Worm (Caenorhabditis elegans): ENCODE data around the gene F18E3.12.

Gene F18E3.12

ce11 chrV:7414909-7415308 lies at the start of gene F18E3.12:
TSS of gene F18E3.12 (plus strand) at chrV:7414985.
- no peak for TF ChIP-seq F13C5.2 (tag; optimal IDR thresholded peaks at IDR 0.05)
- TF ChIP-seq pes-1 (GFP tag; IDR thresholded peaks at IDR 0.05) = no peak
- no peak for TF ChIP-seq scrt-1 (GFP tag; IDR thresholded peaks at IDR 0.05)
- no peak for TF ChIP-seq ceh-36 (tag; optimal IDR thresholded peaks at IDR 0.05)
- no peak for TF ChIP-seq ceh-13 (GFP tag; optimal IDR thresholded peaks at IDR 0.05)
- no peak for TF ChIP-seq B0310.2 (tag; optimal IDR thresholded peaks at IDR 0.05)
- no peak for TF ChIP-seq ama-1 (optimal IDR thresholded peaks at IDR 0.05)
- TF ChIP-seq tbx-11 (GFP tag; IDR thresholded peaks at IDR 0.05) = no peak
- no peak for TF ChIP-seq aly-1 (tag; optimal IDR thresholded peaks at IDR 0.05)
- TF ChIP-seq hmbx-1 (tag; optimal IDR thresholded peaks at IDR 0.05) = no peak
- TF ChIP-seq hnd-1 (tag; optimal IDR thresholded peaks at IDR 0.05) = no peak
- no peak for TF ChIP-seq hmg-4 (GFP tag; optimal IDR thresholded peaks at IDR 0.05)
- no peak for TF ChIP-seq tra-4 (tag; optimal IDR thresholded peaks at IDR 0.05)
- no peak for TF ChIP-seq flt-1 (GFP tag; IDR thresholded peaks at IDR 0.05)
- TF ChIP-seq ets-7 (tag; optimal IDR thresholded peaks at IDR 0.05) = no peak

ce11 chrV:7369578-7369977 lies 45.2 kb upstream of the F18E3.12 start, which contains the start of gene srj-14:
TSS of gene srj-14 (plus strand) at chrV:7369708.
- TF ChIP-seq tra-4 (tag; optimal IDR thresholded peaks at IDR 0.05) = no peak
- no peak for TF ChIP-seq hmg-4 (GFP tag; optimal IDR thresholded peaks at IDR 0.05)
- TF ChIP-seq aly-1 (tag; optimal IDR thresholded peaks at IDR 0.05) = no peak
- TF ChIP-seq B0310.2 (tag; optimal IDR thresholded peaks at IDR 0.05) = no peak
- TF ChIP-seq pes-1 (GFP tag; IDR thresholded peaks at IDR 0.05) = no peak
- no peak for TF ChIP-seq flt-1 (GFP tag; IDR thresholded peaks at IDR 0.05)
- TF ChIP-seq ceh-13 (GFP tag; optimal IDR thresholded peaks at IDR 0.05) = no peak
- TF ChIP-seq sea-1 (GFP tag; conservative IDR thresholded peaks at IDR 0.05) = no peak

DNA sequence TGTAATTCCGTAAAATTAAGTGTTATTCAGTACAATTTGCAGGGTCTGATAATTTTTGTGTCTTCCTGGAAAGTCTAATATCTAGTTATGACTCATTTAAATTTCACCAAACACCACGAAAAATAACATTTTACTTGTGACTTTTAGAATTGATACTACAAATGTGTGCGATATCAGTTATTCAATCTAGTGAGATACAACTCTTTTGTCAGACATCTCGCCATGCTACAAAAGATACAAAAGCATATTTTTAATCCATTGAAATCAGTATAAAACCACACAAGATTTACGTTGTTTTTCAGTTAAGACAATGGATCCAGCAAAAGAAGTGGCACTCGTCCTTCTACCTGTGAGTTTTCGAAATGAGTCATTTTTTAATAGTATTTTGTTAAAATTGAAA lies 40.7 kb upstream of the F18E3.12 start, which contains the start of gene srx-56:
srx-56 (plus strand) TSS at position 301 of the 400 bp plus-strand sequence.
- TF ChIP-seq hnd-1 (tag; optimal IDR thresholded peaks at IDR 0.05) = no peak
- no peak for TF ChIP-seq hmg-4 (GFP tag; optimal IDR thresholded peaks at IDR 0.05)
- no peak for TF ChIP-seq ceh-13 (GFP tag; optimal IDR thresholded peaks at IDR 0.05)
- no peak for TF ChIP-seq ama-1 (optimal IDR thresholded peaks at IDR 0.05)
- no peak for TF ChIP-seq scrt-1 (GFP tag; IDR thresholded peaks at IDR 0.05)
- TF ChIP-seq tra-4 (tag; optimal IDR thresholded peaks at IDR 0.05) = no peak
- no peak for TF ChIP-seq pes-1 (GFP tag; IDR thresholded peaks at IDR 0.05)
- no peak for TF ChIP-seq flt-1 (GFP tag; IDR thresholded peaks at IDR 0.05)
- no peak for TF ChIP-seq aly-1 (tag; optimal IDR thresholded peaks at IDR 0.05)
- no peak for TF ChIP-seq B0310.2 (tag; optimal IDR thresholded peaks at IDR 0.05)
- TF ChIP-seq F13C5.2 (tag; optimal IDR thresholded peaks at IDR 0.05) = no peak
- no peak for TF ChIP-seq ceh-36 (tag; optimal IDR thresholded peaks at IDR 0.05)
- TF ChIP-seq hmbx-1 (tag; optimal IDR thresholded peaks at IDR 0.05) = no peak
- TF ChIP-seq tbx-37 (GFP tag; conservative IDR thresholded peaks at IDR 0.05) = no peak
- no peak for TF ChIP-seq tbx-11 (GFP tag; IDR thresholded peaks at IDR 0.05)
- no peak for TF ChIP-seq sea-1 (GFP tag; conservative IDR thresholded peaks at IDR 0.05)

DNA sequence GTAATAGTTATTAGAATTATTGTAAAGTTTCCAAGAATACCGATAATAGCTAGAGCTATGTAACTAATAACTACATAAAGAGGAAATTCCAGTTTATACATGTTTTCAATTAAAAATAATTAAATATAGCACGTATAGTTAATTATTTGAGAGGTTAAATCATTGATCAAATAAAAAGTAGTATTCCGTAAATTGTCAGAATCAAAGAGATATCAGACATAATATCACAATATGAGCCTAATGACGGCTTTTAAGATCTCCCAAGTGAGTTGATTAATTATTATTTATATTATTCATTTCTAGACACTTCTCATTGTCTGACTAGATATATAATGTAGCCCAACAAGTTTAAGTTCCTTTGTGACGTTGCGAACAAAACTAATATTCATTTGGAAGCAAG lies 35.4 kb upstream of the F18E3.12 start, which contains the start of gene srsx-24:
srsx-24 (minus strand) TSS at position 101 of the 400 bp plus-strand sequence.
- TF ChIP-seq ets-7 (tag; optimal IDR thresholded peaks at IDR 0.05) (no peak), tbx-37 (GFP tag; conservative IDR thresholded peaks at IDR 0.05) (no peak), ceh-36 (tag; optimal IDR thresholded peaks at IDR 0.05) (no peak), hmbx-1 (tag; optimal IDR thresholded peaks at IDR 0.05) (no peak), pes-1 (GFP tag; IDR thresholded peaks at IDR 0.05) (no peak), ceh-13 (GFP tag; optimal IDR thresholded peaks at IDR 0.05) (no peak), tra-4 (tag; optimal IDR thresholded peaks at IDR 0.05) (no peak)

DNA sequence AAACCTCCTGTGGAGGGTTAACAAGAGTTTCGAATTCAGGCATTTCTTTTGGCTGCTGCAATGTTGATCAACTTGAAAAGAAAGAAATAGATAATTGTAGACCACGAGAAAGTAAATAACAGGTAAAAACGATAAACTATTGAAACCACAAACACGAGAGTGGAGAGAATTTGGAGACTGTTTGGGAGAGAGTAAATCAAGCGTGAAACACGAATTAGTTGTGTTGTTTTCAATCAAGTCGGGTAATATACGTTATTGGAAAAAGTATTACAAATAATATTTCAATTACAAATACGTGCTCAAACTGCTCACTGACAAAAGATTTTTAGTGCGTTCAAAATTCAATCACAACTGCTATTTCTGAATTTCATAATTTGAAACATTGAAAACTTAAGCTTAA lies 33.8 kb upstream of the F18E3.12 start, which contains the start of gene C03G6.17:
C03G6.17 (minus strand) TSS at position 101 of the 400 bp plus-strand sequence.
- TF ChIP-seq hmbx-1 (tag; optimal IDR thresholded peaks at IDR 0.05) (no peak), tra-4 (tag; optimal IDR thresholded peaks at IDR 0.05) (no peak), B0310.2 (tag; optimal IDR thresholded peaks at IDR 0.05) (no peak), aly-1 (tag; optimal IDR thresholded peaks at IDR 0.05) (no peak), pes-1 (GFP tag; IDR thresholded peaks at IDR 0.05) (no peak), tbx-11 (GFP tag; IDR thresholded peaks at IDR 0.05) (no peak), flt-1 (GFP tag; IDR thresholded peaks at IDR 0.05) (no peak), tbx-37 (GFP tag; conservative IDR thresholded peaks at IDR 0.05) (no peak), ets-7 (tag; optimal IDR thresholded peaks at IDR 0.05) (no peak), hnd-1 (tag; optimal IDR thresholded peaks at IDR 0.05) (no peak), scrt-1 (GFP tag; IDR thresholded peaks at IDR 0.05) (no peak), ceh-36 (tag; optimal IDR thresholded peaks at IDR 0.05) (no peak), ama-1 (optimal IDR thresholded peaks at IDR 0.05) (no peak), sea-1 (GFP tag; conservative IDR thresholded peaks at IDR 0.05) (no peak), ceh-13 (GFP tag; optimal IDR thresholded peaks at IDR 0.05) (no peak), F13C5.2 (tag; optimal IDR thresholded peaks at IDR 0.05) (no peak), hmg-4 (GFP tag; optimal IDR thresholded peaks at IDR 0.05) (no peak)

- no peak for TF ChIP-seq ets-7 (tag; optimal IDR thresholded peaks at IDR 0.05)
- TF ChIP-seq ama-1 (optimal IDR thresholded peaks at IDR 0.05) = no peak
- TF ChIP-seq tbx-37 (GFP tag; conservative IDR thresholded peaks at IDR 0.05) = no peak
- TF ChIP-seq hmg-4 (GFP tag; optimal IDR thresholded peaks at IDR 0.05) = no peak
- TF ChIP-seq tra-4 (tag; optimal IDR thresholded peaks at IDR 0.05) = no peak
- TF ChIP-seq tbx-11 (GFP tag; IDR thresholded peaks at IDR 0.05) = no peak
- TF ChIP-seq flt-1 (GFP tag; IDR thresholded peaks at IDR 0.05) = no peak
- no peak for TF ChIP-seq scrt-1 (GFP tag; IDR thresholded peaks at IDR 0.05)
- no peak for TF ChIP-seq ceh-36 (tag; optimal IDR thresholded peaks at IDR 0.05)
- TF ChIP-seq hnd-1 (tag; optimal IDR thresholded peaks at IDR 0.05) = no peak
- no peak for TF ChIP-seq F13C5.2 (tag; optimal IDR thresholded peaks at IDR 0.05)
- no peak for TF ChIP-seq B0310.2 (tag; optimal IDR thresholded peaks at IDR 0.05)
- no peak for TF ChIP-seq hmbx-1 (tag; optimal IDR thresholded peaks at IDR 0.05)
Measured at ce11 chrV:7386052-7386573, 28.7 kb upstream of the F18E3.12 start, which contains the start of gene srp-6. TSS of gene srp-6 (minus strand) at chrV:7386102.

- no peak for TF ChIP-seq sea-1 (GFP tag; conservative IDR thresholded peaks at IDR 0.05)
Measured at ce11 chrV:7387755-7388154, 27.0 kb upstream of the F18E3.12 start, which contains the start of gene C02H6.3. TSS of gene C02H6.3 (minus strand) at chrV:7387855.
